Worm (Caenorhabditis elegans): ENCODE measurements around the gene F17A9.5.

The F17A9.5 gene

ce11 chrV:6120156-6120879 lies 7.5 kb upstream of the F17A9.5 start, which contains the start of gene ceh-49:
TSS of gene ceh-49 (minus strand) at chrV:6120206.
- no peak for TF ChIP-seq nhr-12 (tag; optimal IDR thresholded peaks at IDR 0.05)
- TF ChIP-seq mdl-1 (tag; optimal IDR thresholded peaks at IDR 0.05), result no peak
- TF ChIP-seq zag-1 (tag; optimal IDR thresholded peaks at IDR 0.05), result no peak
- no peak for TF ChIP-seq nfya-1 (tag; optimal IDR thresholded peaks at IDR 0.05; ENCODE audit: insufficient read depth)
- no peak for TF ChIP-seq fkh-2 (tag; optimal IDR thresholded peaks at IDR 0.05)
- no peak for TF ChIP-seq egl-5 (tag; optimal IDR thresholded peaks at IDR 0.05)

ce11 chrV:6117013-6117412 lies 4.2 kb upstream of the F17A9.5 start:
- TF ChIP-seq jun-1 (tag; optimal IDR thresholded peaks at IDR 0.05) (no peak), nhr-28 (tag; optimal IDR thresholded peaks at IDR 0.05) (no peak), ama-1 (optimal IDR thresholded peaks at IDR 0.05) (no peak)

- TF ChIP-seq nhr-28 (tag; optimal IDR thresholded peaks at IDR 0.05), result no peak
- TF ChIP-seq snpc-4 (tag; optimal IDR thresholded peaks at IDR 0.05), result no peak
- TF ChIP-seq pqm-1 (tag; optimal IDR thresholded peaks at IDR 0.05), result peak; percentile 81
- TF ChIP-seq egl-27 (tag; optimal IDR thresholded peaks at IDR 0.05), result no peak
- peak; percentile 49 for TF ChIP-seq pha-4 (tag; optimal IDR thresholded peaks at IDR 0.05)
- TF ChIP-seq ceh-9 (tag; optimal IDR thresholded peaks at IDR 0.05), result no peak
- no peak for TF ChIP-seq nhr-25 (tag; optimal IDR thresholded peaks at IDR 0.05)
- TF ChIP-seq nhr-237 (tag; optimal IDR thresholded peaks at IDR 0.05), result no peak
- TF ChIP-seq hmg-11 (tag; optimal IDR thresholded peaks at IDR 0.05), result no peak
- TF ChIP-seq ztf-11 (tag; optimal IDR thresholded peaks at IDR 0.05), result no peak
- no peak for TF ChIP-seq ceh-16 (tag; optimal IDR thresholded peaks at IDR 0.05)
- TF ChIP-seq elt-2 (tag; optimal IDR thresholded peaks at IDR 0.05), result peak; percentile 71
- no peak for TF ChIP-seq lsy-12 (tag; optimal IDR thresholded peaks at IDR 0.05)
- no peak for TF ChIP-seq ztf-4 (tag; optimal IDR thresholded peaks at IDR 0.05)
- no peak for TF ChIP-seq elt-1 (tag; optimal IDR thresholded peaks at IDR 0.05)
- TF ChIP-seq mml-1 (tag; optimal IDR thresholded peaks at IDR 0.05), result no peak
- TF ChIP-seq zag-1 (tag; optimal IDR thresholded peaks at IDR 0.05), result no peak
- no peak for TF ChIP-seq ama-1 (optimal IDR thresholded peaks at IDR 0.05)
- TF ChIP-seq elt-3 (tag; optimal IDR thresholded peaks at IDR 0.05), result peak in 1 of 3 experiments; percentile 26
- TF ChIP-seq skn-1 (tag; optimal IDR thresholded peaks at IDR 0.05), result peak; percentile 90
These were observed 2.3 kb downstream of the F17A9.5 start, which contains the start of gene F17A9.4 for ce11 chrV:6110533-6110932. TSS of gene F17A9.4 (minus strand) at chrV:6110629.

- TF ChIP-seq hmg-11 (tag; optimal IDR thresholded peaks at IDR 0.05), result peak; percentile 60
- peak; percentile 64 for TF ChIP-seq pha-4 (tag; optimal IDR thresholded peaks at IDR 0.05)
- TF ChIP-seq ama-1 (optimal IDR thresholded peaks at IDR 0.05), result peak; percentile 28
- TF ChIP-seq fkh-2 (tag; optimal IDR thresholded peaks at IDR 0.05), result no peak
- TF ChIP-seq lsy-12 (tag; optimal IDR thresholded peaks at IDR 0.05), result peak; percentile 16
- peak; percentile 79 for TF ChIP-seq lin-15B (tag; optimal IDR thresholded peaks at IDR 0.05)
- TF ChIP-seq R02D3.7 (tag; optimal IDR thresholded peaks at IDR 0.05), result peak; percentile 90
- peak; percentile 90 for TF ChIP-seq nhr-23 (tag; optimal IDR thresholded peaks at IDR 0.05)
- no peak for TF ChIP-seq fos-1 (tag; optimal IDR thresholded peaks at IDR 0.05)
- no peak for TF ChIP-seq ceh-9 (tag; optimal IDR thresholded peaks at IDR 0.05)
- TF ChIP-seq ceh-82 (tag; optimal IDR thresholded peaks at IDR 0.05), result no peak
- no peak for TF ChIP-seq aly-2 (tag; optimal IDR thresholded peaks at IDR 0.05)
- no peak for TF ChIP-seq elt-1 (tag; optimal IDR thresholded peaks at IDR 0.05)
- TF ChIP-seq nhr-237 (tag; optimal IDR thresholded peaks at IDR 0.05), result no peak
- peak; percentile 20 for TF ChIP-seq nhr-25 (tag; optimal IDR thresholded peaks at IDR 0.05)
- peak; percentile 25 for TF ChIP-seq ceh-28 (tag; optimal IDR thresholded peaks at IDR 0.05)
- TF ChIP-seq ZK546.5 (tag; optimal IDR thresholded peaks at IDR 0.05), result no peak
- peak; percentile 89 for TF ChIP-seq nfya-1 (tag; optimal IDR thresholded peaks at IDR 0.05; ENCODE audit: insufficient read depth)
- no peak for TF ChIP-seq pqm-1 (tag; optimal IDR thresholded peaks at IDR 0.05)
- peak; percentile 21 for TF ChIP-seq tbx-2 (tag; optimal IDR thresholded peaks at IDR 0.05)
- no peak for TF ChIP-seq nhr-67 (tag; optimal IDR thresholded peaks at IDR 0.05)
- peak; percentile 54 for TF ChIP-seq nhr-43 (tag; optimal IDR thresholded peaks at IDR 0.05; ENCODE audit: poor library complexity, severe bottlenecking)
- peak; percentile 64 for TF ChIP-seq snpc-4 (tag; optimal IDR thresholded peaks at IDR 0.05)
- peak; percentile 2 for TF ChIP-seq lin-39 (tag; optimal IDR thresholded peaks at IDR 0.05)
- no peak for TF ChIP-seq elt-2 (tag; optimal IDR thresholded peaks at IDR 0.05)
These were observed 5.3 kb downstream of the F17A9.5 start, which contains the start of gene cwf-19L1 for ce11 chrV:6107474-6107873. TSS of gene cwf-19L1 (plus strand) at chrV:6107828.
